Worm (Caenorhabditis elegans): Measurements from ENCODE around the gene F08F3.6.

- TF ChIP-seq nhr-11 (tag; optimal IDR thresholded peaks at IDR 0.05) = no peak
- TF ChIP-seq ama-1 (optimal IDR thresholded peaks at IDR 0.05) = no peak
- TF ChIP-seq ztf-4 (tag; optimal IDR thresholded peaks at IDR 0.05) = no peak
- no peak for TF ChIP-seq nhr-6 (tag; optimal IDR thresholded peaks at IDR 0.05)
- TF ChIP-seq crh-2 (tag; optimal IDR thresholded peaks at IDR 0.05) = no peak
- TF ChIP-seq nhr-77 (tag; optimal IDR thresholded peaks at IDR 0.05) = no peak
- no peak for TF ChIP-seq mab-5 (tag; optimal IDR thresholded peaks at IDR 0.05)
- TF ChIP-seq R02D3.7 (tag; optimal IDR thresholded peaks at IDR 0.05) = no peak
Observed at ce11 chrV:5444037-5444436, 24.2 kb upstream of the F08F3.6 start.

Data from whole organism, L2 larva.